Fruit fly (Drosophila melanogaster) Kc167 (cell line): Measurements from ENCODE around the gene AcCoAS.

Experiments used
- Myc ChIP-seq: fragments of >200 bp; optimal IDR thresholded peaks from 2 replicates; lab custom pipeline; 2017; ENCODE audit warnings: missing external identifiers
- Sin3A ChIP-seq: fragments of >200 bp; optimal IDR thresholded peaks from 2 replicates; lab custom pipeline; 2018; ENCODE audit warnings: missing external identifiers
- h ChIP-seq: fragments of >200 bp; optimal IDR thresholded peaks from 3 replicates; lab custom pipeline; 2018; ENCODE audit warnings: missing external identifiers
- insv ChIP-seq: fragments of >200 bp; optimal IDR thresholded peaks from 3 replicates; lab custom pipeline; 2018; ENCODE audit warnings: missing external identifiers
- psq ChIP-seq: fragments of >200 bp; optimal IDR thresholded peaks from 2 replicates; lab custom pipeline; 2017; ENCODE audit warnings: missing external identifiers
- ttk ChIP-seq: sonication (Bioruptor generic); optimal IDR thresholded peaks from 2 replicates; lab custom pipeline; 2017; ENCODE audit warnings: missing external identifiers

AcCoAS gene

DNA sequence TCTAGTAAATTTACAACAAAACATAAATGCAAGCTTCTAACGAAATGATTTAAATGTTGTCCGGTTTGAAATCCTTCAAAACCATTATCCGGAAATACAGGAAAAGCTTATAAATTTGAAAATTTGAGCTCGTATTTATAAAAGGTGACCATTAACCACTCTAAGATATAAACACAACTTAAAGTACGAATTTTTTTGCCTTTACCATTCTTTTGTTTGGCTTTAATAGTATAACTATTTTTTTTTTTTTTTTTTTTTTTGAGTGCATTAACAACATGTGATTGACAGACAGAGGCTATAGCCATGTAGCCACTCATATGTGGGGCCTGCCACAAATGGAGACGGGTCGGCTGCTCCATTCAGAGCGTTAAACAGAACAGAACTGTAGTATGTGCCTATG, 36.6 kb downstream of the AcCoAS start:
- TF ChIP-seq Myc (lab: Kevin White, UChicago) (no peak), psq (lab: Kevin White, UChicago) (no peak), h (no peak), Sin3A (lab: Kevin White, UChicago) (no peak), insv (no peak), ttk (lab: Kevin White, UChicago) (no peak)

DNA sequence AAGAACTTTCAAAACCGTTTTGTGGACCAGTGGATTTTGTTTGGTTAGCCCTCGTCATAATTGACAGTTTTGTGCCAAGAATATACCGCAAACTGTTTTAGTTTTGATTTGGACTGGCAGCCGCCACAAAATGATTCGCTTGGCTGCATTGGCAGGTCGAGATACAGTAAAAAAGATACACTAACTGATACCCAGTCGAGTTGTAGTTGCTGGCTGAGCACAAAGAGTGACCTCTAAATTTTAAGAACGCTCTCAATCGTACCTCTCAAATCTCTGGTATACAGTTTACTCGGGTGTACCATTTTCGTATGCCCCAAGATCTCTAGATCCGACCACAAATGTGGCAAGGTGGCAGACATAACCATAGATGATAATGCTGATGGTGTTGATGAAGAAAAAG, 37.1 kb downstream of the AcCoAS start:
- no peak for TF ChIP-seq ttk (lab: Kevin White, UChicago)
- no peak for TF ChIP-seq Myc (lab: Kevin White, UChicago)

DNA sequence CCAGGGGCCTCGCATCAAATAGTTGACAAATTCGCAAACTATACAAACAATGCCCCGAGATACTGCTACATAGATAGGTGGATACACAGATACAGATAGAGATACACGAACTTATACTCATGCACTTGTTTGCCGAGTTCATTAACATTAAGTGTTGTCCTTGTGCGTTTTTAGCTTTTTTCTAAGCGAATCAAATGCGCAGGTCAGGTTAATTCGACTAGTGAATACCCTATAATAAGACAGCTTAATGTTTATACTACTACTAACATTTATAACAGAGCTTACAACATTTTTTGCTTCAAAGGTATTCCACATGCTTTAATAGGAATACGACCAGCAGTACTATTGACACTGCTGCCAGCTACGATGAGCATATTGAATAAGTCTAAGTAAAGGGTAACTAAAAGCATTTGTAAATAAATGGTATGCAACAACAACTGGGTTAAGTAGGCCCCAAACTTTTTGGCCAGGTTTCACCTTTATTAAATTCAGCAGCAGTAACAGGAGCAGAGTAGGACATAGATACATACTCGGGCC, 38.5 kb downstream of the AcCoAS start:
- TF ChIP-seq ttk (lab: Kevin White, UChicago) = no peak
- no peak for TF ChIP-seq insv
- no peak for TF ChIP-seq Sin3A (lab: Kevin White, UChicago)
- no peak for TF ChIP-seq h
- TF ChIP-seq Myc (lab: Kevin White, UChicago) = no peak
- no peak for TF ChIP-seq psq (lab: Kevin White, UChicago)

DNA sequence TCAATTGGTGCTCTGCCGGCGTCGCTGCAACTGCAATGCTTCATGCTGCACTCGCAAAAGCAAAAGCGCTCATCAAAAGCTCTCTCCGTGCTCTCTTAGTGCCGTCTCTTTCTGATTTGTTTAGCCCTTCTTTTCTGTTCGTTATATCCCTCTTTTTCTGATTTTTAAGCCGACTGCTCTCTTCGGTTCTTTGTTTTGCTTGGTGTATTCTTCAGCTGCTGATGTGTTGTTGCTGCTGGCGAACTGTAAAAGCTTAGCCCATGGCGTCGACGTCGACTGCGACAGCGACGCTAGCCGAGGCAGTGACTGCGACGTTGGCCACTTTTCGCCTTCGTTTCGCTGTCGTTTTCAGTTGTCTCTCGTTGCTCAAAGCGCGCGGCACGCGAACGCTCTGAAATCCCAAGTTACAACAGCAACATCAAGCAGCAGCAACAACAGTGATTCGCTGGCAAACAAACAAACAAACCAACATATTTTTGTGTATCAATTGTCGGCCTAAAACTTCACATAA, 40.0 kb downstream of the AcCoAS start:
- TF ChIP-seq insv (no peak), Myc (lab: Kevin White, UChicago) (no peak), psq (lab: Kevin White, UChicago) (no peak), ttk (lab: Kevin White, UChicago) (no peak), h (no peak), Sin3A (lab: Kevin White, UChicago) (no peak)

DNA sequence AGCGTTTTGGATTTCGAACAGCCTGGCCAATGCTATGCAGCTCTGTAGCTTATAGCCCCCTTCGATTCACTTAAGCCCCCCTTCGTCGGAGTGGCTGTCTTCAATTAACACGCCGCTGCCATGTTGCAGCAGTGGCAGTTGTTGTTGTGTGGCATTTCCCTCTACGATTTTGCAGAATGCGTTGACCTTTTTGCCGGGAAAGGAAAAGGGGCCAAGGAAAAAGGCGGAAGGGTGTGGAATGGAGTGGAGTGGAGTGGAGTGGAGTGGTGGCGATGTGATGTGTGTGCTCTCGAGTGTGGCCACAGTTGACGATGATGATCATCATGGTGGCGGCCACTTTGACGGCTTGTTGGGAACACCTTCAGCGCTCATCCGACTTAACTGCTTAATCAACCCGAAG, 41.7 kb downstream of the AcCoAS start:
- TF ChIP-seq Sin3A (lab: Kevin White, UChicago) = no peak
- no peak for TF ChIP-seq insv
- TF ChIP-seq psq (lab: Kevin White, UChicago) = no peak
- no peak for TF ChIP-seq Myc (lab: Kevin White, UChicago)
- TF ChIP-seq h = no peak
- TF ChIP-seq ttk (lab: Kevin White, UChicago) = no peak

DNA sequence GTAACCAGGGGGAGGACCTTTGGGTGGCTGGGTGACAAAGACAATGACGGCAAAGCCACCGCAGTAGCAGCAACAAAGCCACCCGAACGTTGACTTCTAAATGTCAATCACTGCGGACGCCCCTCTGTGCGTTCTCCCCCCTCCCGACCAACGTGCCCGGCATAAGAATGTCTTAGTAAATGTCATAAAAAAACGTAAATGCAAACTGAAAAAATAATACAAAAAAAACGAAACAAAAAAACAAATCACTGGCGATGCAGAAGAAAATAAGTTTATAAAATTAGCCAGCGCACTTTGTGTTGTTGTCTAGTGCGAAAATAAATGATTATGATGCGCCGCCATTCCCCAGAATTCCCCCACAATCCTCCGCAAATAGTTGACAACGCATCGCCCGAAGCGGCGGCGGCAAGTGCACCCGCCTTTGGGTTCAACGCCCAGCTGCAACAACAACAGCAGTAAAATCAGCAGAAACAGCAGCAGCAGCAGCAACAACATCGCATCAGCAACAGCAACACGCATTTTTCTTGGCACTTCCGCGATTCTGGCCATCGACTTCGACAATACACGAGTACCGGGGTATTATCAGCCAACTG, 43.0 kb downstream of the AcCoAS start:
- TF ChIP-seq h (no peak), ttk (lab: Kevin White, UChicago) (no peak), Sin3A (lab: Kevin White, UChicago) (no peak), psq (lab: Kevin White, UChicago) (no peak), insv (no peak), Myc (lab: Kevin White, UChicago) (no peak)

DNA sequence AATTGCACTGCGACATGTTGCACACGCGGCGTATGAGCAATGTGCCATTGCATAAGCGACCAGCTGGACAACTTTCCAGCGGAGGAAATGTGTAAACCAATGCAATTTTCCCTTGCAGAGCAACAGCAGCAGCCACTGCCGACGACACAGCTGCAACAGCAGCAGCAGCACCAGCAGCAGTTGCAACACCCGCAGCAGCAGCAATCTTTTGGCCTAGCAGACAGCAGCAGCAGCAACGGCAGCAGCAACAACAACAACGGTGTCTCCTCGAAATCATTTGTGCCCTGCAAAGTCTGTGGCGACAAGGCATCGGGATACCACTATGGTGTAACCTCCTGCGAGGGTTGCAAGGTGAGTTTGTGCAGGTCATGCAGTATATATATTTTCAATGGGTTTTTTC, 49.3 kb downstream of the AcCoAS start:
- TF ChIP-seq Sin3A (lab: Kevin White, UChicago) = no peak
- no peak for TF ChIP-seq Myc (lab: Kevin White, UChicago)
- no peak for TF ChIP-seq h
- TF ChIP-seq insv = no peak
- no peak for TF ChIP-seq ttk (lab: Kevin White, UChicago)
- TF ChIP-seq psq (lab: Kevin White, UChicago) = no peak

DNA sequence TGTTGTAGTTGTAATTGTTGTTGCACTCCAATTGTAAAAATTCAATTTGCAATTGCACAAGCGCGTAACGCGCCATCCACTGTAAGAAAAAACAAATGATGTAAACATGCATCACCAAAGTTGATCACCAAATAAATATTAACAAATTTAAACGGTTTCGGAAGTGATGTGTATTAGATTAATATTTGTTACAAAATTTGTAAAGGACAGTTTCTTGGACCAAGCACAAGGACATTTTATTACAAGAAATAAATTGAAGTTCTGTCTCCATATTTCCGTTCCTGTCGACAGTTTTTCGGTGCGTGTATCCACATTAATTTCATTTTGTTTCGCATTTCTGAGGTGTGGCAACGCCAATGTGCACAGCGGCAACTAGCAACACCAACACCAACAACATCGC, 50.3 kb downstream of the AcCoAS start:
- TF ChIP-seq h = no peak
- no peak for TF ChIP-seq psq (lab: Kevin White, UChicago)
- no peak for TF ChIP-seq insv
- no peak for TF ChIP-seq ttk (lab: Kevin White, UChicago)
- TF ChIP-seq Sin3A (lab: Kevin White, UChicago) = no peak
- no peak for TF ChIP-seq Myc (lab: Kevin White, UChicago)

DNA sequence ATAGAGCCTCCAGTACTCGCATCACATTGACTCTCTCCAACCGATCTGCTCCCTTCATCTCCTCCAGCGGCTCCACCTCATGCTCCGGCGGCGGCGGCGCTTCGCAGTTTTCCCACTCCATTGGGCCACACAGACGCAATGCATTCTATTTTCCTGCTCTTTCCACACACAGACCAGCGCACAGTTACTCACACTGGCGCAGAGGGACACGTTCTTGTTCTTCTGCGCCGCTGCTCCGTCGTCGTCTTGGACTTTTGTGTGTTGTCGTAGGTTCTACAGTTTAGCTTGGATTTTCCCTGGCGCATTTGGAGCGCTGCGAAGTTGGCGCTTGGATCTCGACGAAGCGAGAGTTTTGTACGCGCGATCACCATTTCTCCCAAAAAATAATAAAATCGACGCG, 53.7 kb downstream of the AcCoAS start, which contains the start of gene Eip78C:
Gene Eip78C, plus strand, starts transcription at position 301 of the 400 bp plus-strand sequence.
- TF ChIP-seq ttk (lab: Kevin White, UChicago) (no peak), Myc (lab: Kevin White, UChicago) (no peak), insv (no peak), Sin3A (lab: Kevin White, UChicago) (no peak), psq (lab: Kevin White, UChicago) (no peak), h (no peak)

DNA sequence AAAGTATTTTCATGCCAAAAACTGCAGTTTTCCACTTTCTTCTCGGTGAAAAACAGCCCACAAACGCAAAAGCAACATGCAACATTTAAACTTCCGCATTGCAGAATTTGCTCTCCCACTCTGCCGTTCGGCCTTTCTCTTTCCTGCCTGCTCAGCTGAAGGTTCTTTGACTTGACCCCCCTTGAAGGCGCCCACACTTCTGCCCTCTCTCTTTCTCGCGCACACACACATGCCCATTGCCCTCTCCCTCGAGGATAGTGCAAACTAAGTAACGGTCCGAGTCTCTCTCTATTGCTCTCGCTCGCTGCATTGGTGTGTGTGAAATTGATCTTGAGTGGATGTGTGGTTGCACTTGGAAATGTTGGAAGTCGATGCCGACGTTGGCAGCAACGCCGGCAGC, 54.4 kb downstream of the AcCoAS start:
- no peak for TF ChIP-seq Sin3A (lab: Kevin White, UChicago)
- TF ChIP-seq Myc (lab: Kevin White, UChicago) = no peak
- TF ChIP-seq insv = no peak

DNA sequence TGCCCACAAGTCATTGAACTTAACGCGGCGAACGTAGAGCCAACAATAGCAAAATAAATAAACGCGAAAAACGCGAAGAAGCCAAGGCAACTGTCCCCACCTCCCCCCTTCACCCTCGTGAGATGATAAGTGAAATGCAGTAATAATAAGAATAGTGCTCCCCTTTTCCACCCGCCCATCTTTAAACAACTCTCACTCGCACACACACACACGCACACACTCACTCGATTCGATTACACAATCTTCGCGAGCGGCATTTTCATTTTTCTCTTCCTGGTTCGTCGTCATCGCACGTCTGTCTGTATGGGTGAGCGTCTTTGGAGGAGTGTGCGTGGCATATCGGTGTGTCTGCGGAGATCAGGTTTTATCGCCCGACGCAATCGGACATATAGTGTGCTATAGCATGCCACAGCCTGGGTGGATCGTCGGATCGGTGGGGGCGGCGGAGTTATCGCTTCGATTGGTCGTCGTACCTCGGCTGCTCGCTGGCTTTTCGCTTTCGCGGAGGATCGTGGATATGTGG, 55.3 kb downstream of the AcCoAS start:
- no peak for TF ChIP-seq ttk (lab: Kevin White, UChicago)
- no peak for TF ChIP-seq Myc (lab: Kevin White, UChicago)
- no peak for TF ChIP-seq psq (lab: Kevin White, UChicago)
- no peak for TF ChIP-seq Sin3A (lab: Kevin White, UChicago)
- TF ChIP-seq insv = no peak
- TF ChIP-seq h = no peak

DNA sequence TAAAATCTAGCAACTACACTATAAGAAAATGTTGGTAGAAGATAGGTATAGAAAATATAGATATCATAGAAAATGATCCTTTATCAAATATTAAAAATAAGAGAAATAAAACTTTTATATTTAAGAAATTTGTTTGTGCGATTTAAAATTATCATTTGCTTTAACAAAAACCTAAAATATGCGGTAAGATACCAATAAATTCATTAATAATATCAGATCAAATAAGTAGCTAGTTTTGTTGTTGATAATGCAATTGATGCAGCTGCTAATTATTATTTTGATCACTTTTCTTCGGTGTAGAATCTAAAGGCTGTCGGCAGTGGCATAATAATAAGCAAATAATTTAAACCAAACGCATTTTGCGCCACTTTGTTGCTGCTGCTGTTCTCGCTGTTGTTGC, 55.8 kb downstream of the AcCoAS start:
- TF ChIP-seq insv = no peak
- TF ChIP-seq ttk (lab: Kevin White, UChicago) = no peak
- TF ChIP-seq Sin3A (lab: Kevin White, UChicago) = no peak
- TF ChIP-seq Myc (lab: Kevin White, UChicago) = no peak
- TF ChIP-seq h = no peak
- TF ChIP-seq psq (lab: Kevin White, UChicago) = no peak
